Worm (Caenorhabditis elegans) whole organism, L4 larva: ENCODE measurements around the gene cest-13.
A peak's percentile ranks its signal among the peaks of the same experiment; 100 is the strongest.

Experiments used
- F26F4.8 ChIP-seq: fragments of 200-800 bp; sonication (Bioruptor generic); conservative IDR thresholded peaks from 2 replicates; pipeline ENCODE4 v1.3.6; 2022; ENCODE audit warnings: missing genetic modification characterization, missing compliant biosample characterization
- F44E2.7 ChIP-seq: fragments of 200-800 bp; sonication (Bioruptor generic); IDR thresholded peaks from 2 replicates; pipeline ENCODE4 v2.1.2; 2022; ENCODE audit warnings: missing genetic modification characterization, missing compliant biosample characterization
- F49E8.2 ChIP-seq: sonication (generic microtip); optimal IDR thresholded peaks from 2 replicates; lab custom pipeline; 2016; ENCODE audit warnings: missing compliant biosample characterization, mild to moderate bottlenecking, missing genetic modification characterization, borderline replicate concordance
- R02D3.7 ChIP-seq: fragments of 150-350 bp; sonication (generic microtip); optimal IDR thresholded peaks from 3 replicates; lab custom pipeline; 2014; ENCODE audit warnings: missing biosample characterization, missing genetic modification characterization
- T26A8.4 ChIP-seq: fragments of 200-800 bp; sonication (Bioruptor generic); IDR thresholded peaks from 2 replicates; pipeline ENCODE4 v1.3.6; 2022; ENCODE audit warnings: missing genetic modification characterization, missing compliant biosample characterization
- Y105C5A.15 ChIP-seq: fragments of 200-800 bp; sonication (Bioruptor generic); IDR thresholded peaks from 2 replicates; pipeline ENCODE4 v1.3.6; 2022; ENCODE audit warnings: missing genetic modification characterization, missing compliant biosample characterization
- Y5F2A.4 ChIP-seq: fragments of 200-800 bp; sonication (Bioruptor generic); optimal IDR thresholded peaks from 2 replicates; lab custom pipeline; 2018; ENCODE audit warnings: mild to moderate bottlenecking, missing genetic modification characterization, missing compliant biosample characterization
- Y75B8A.6 ChIP-seq: fragments of 200-800 bp; sonication (Bioruptor generic); IDR thresholded peaks from 2 replicates; pipeline ENCODE4 v1.3.6; 2022; ENCODE audit warnings: missing genetic modification reagents, missing genetic modification characterization, missing compliant biosample characterization
- ceh-28 ChIP-seq: fragments of 150-350 bp; optimal IDR thresholded peaks from 2 replicates; lab custom pipeline; 2014; ENCODE audit warnings: missing biosample characterization, missing genetic modification reagents, missing genetic modification characterization
- ceh-44 ChIP-seq: fragments of 200-800 bp; sonication (Bioruptor generic); IDR thresholded peaks from 2 replicates; pipeline ENCODE4 v1.3.6; 2022; ENCODE audit warnings: missing genetic modification reagents, missing genetic modification characterization, missing compliant biosample characterization
- ceh-82 ChIP-seq: sonication (generic microtip); optimal IDR thresholded peaks from 2 replicates; lab custom pipeline; 2017; ENCODE audit warnings: missing biosample characterization, missing genetic modification characterization
- daf-16 ChIP-seq, 3 experiments: sonication (generic microtip); optimal IDR thresholded peaks; 2 replicates each; lab custom pipeline; 2016 to 2017; ENCODE audit warnings: missing genetic modification characterization in 3 of 3, missing genetic modification reagents in 3 of 3, mild to moderate bottlenecking in 2 of 3, missing compliant biosample characterization in 2 of 3, missing biosample characterization in 1 of 3, moderate library complexity in 1 of 3
- daf-19 ChIP-seq: fragments of 200-800 bp; sonication (Bioruptor generic); conservative IDR thresholded peaks from 2 replicates; pipeline ENCODE4 v1.3.6; 2022; ENCODE audit warnings: missing genetic modification characterization, missing compliant biosample characterization
- dmd-6 ChIP-seq: fragments of 200-800 bp; sonication (Bioruptor generic); IDR thresholded peaks from 2 replicates; pipeline ENCODE4 v1.3.6; 2022; ENCODE audit warnings: missing genetic modification reagents, missing genetic modification characterization, missing compliant biosample characterization
- dmd-8 ChIP-seq: fragments of 200-800 bp; sonication (Bioruptor generic); IDR thresholded peaks from 2 replicates; pipeline ENCODE4 v1.3.6; 2022; ENCODE audit warnings: missing genetic modification characterization, missing compliant biosample characterization
- dmd-9 ChIP-seq: fragments of 200-800 bp; sonication (Bioruptor generic); IDR thresholded peaks from 2 replicates; pipeline ENCODE4 v1.3.6; 2022; ENCODE audit warnings: missing genetic modification reagents, missing genetic modification characterization, missing compliant biosample characterization
- dpl-1 ChIP-seq: fragments of 150-350 bp; optimal IDR thresholded peaks from 2 replicates; lab custom pipeline; 2014; ENCODE audit warnings: missing biosample characterization, missing genetic modification reagents, missing genetic modification characterization
- duxl-1 ChIP-seq: sonication (generic microtip); optimal IDR thresholded peaks from 2 replicates; lab custom pipeline; 2016; ENCODE audit warnings: mild to moderate bottlenecking, missing genetic modification characterization, moderate library complexity, missing compliant biosample characterization; ENCODE audit not compliant: poor library complexity
- dve-1 ChIP-seq: sonication (generic microtip); optimal IDR thresholded peaks from 2 replicates; lab custom pipeline; 2017; ENCODE audit warnings: antibody characterized with exemption, mild to moderate bottlenecking, missing genetic modification characterization, missing compliant biosample characterization; ENCODE audit not compliant: insufficient read depth
- egl-27 ChIP-seq: sonication (generic microtip); optimal IDR thresholded peaks from 3 replicates; lab custom pipeline; 2017; ENCODE audit warnings: missing biosample characterization, missing genetic modification reagents, missing genetic modification characterization
- fkh-10 ChIP-seq: fragments of 150-350 bp; optimal IDR thresholded peaks from 2 replicates; lab custom pipeline; 2014; ENCODE audit warnings: missing biosample characterization, missing genetic modification reagents, missing genetic modification characterization
- fos-1 ChIP-seq: fragments of 150-350 bp; optimal IDR thresholded peaks from 2 replicates; lab custom pipeline; 2014; ENCODE audit warnings: missing biosample characterization, missing genetic modification characterization
- gei-8 ChIP-seq: fragments of 200-800 bp; sonication (Bioruptor generic); optimal IDR thresholded peaks from 2 replicates; lab custom pipeline; 2018; ENCODE audit warnings: mild to moderate bottlenecking, missing genetic modification characterization, missing compliant biosample characterization
- hlh-11 ChIP-seq: fragments of 200-800 bp; sonication (Bioruptor generic); optimal IDR thresholded peaks from 2 replicates; lab custom pipeline; 2018; ENCODE audit warnings: mild to moderate bottlenecking, missing genetic modification characterization, missing compliant biosample characterization
- hlh-30 ChIP-seq: sonication (generic microtip); optimal IDR thresholded peaks from 2 replicates; lab custom pipeline; 2017; ENCODE audit warnings: antibody characterized with exemption, mild to moderate bottlenecking, missing genetic modification characterization, missing compliant biosample characterization; ENCODE audit not compliant: insufficient read depth
- lim-7 ChIP-seq: fragments of 200-800 bp; sonication (Bioruptor generic); IDR thresholded peaks from 2 replicates; pipeline ENCODE4 v1.3.6; 2022; ENCODE audit warnings: missing genetic modification characterization, missing compliant biosample characterization
- lin-1 ChIP-seq: fragments of 200-800 bp; sonication (Bioruptor generic); IDR thresholded peaks from 2 replicates; pipeline ENCODE4 v1.3.6; 2022; ENCODE audit warnings: missing genetic modification reagents, missing genetic modification characterization, missing compliant biosample characterization
- lin-15B ChIP-seq: fragments of 150-350 bp; sonication (generic microtip); optimal IDR thresholded peaks from 3 replicates; lab custom pipeline; 2014; ENCODE audit warnings: missing biosample characterization, missing genetic modification characterization
- lin-38 ChIP-seq: fragments of 200-800 bp; sonication (Bioruptor generic); IDR thresholded peaks from 2 replicates; pipeline ENCODE4 v1.3.6; 2022; ENCODE audit warnings: missing genetic modification reagents, missing genetic modification characterization, missing compliant biosample characterization
- lir-3 ChIP-seq: sonication (generic microtip); optimal IDR thresholded peaks from 2 replicates; lab custom pipeline; 2016; ENCODE audit warnings: mild to moderate bottlenecking, missing genetic modification characterization, missing compliant biosample characterization
- madf-5 ChIP-seq, 2 experiments: fragments of 200-800 bp; sonication (Bioruptor generic); IDR thresholded peaks; 2 replicates each; pipeline ENCODE4 v1.3.6; 2022; ENCODE audit warnings: missing compliant biosample characterization in 2 of 2, missing genetic modification characterization in 2 of 2
- madf-9 ChIP-seq: fragments of 200-800 bp; sonication (Bioruptor generic); conservative IDR thresholded peaks from 2 replicates; pipeline ENCODE4 v1.3.6; 2022; ENCODE audit warnings: missing genetic modification reagents, missing genetic modification characterization, missing compliant biosample characterization
- mdt-29 ChIP-seq: fragments of 200-800 bp; sonication (Bioruptor generic); IDR thresholded peaks from 2 replicates; pipeline ENCODE4 v1.3.6; 2022; ENCODE audit warnings: missing genetic modification reagents, missing genetic modification characterization, missing compliant biosample characterization
- mes-2 ChIP-seq: sonication (generic microtip); optimal IDR thresholded peaks from 2 replicates; lab custom pipeline; 2016; ENCODE audit warnings: missing genotype, mild to moderate bottlenecking, missing genetic modification characterization, missing compliant biosample characterization; ENCODE audit not compliant: poor library complexity, severe bottlenecking
- mxl-2 ChIP-seq: fragments of 200-800 bp; sonication (Bioruptor generic); conservative IDR thresholded peaks from 2 replicates; pipeline ENCODE4 v1.3.6; 2022; ENCODE audit warnings: missing genetic modification reagents, missing genetic modification characterization, missing compliant biosample characterization
- mxl-3 ChIP-seq: fragments of 200-800 bp; sonication (Bioruptor generic); optimal IDR thresholded peaks from 2 replicates; lab custom pipeline; 2018; ENCODE audit warnings: mild to moderate bottlenecking, missing genetic modification characterization, missing compliant biosample characterization
- nhr-11 ChIP-seq: fragments of 150-350 bp; optimal IDR thresholded peaks from 2 replicates; lab custom pipeline; 2014; ENCODE audit warnings: missing biosample characterization, missing genetic modification characterization
- nhr-41 ChIP-seq: fragments of 200-800 bp; sonication (Bioruptor generic); IDR thresholded peaks from 2 replicates; pipeline ENCODE4 v1.3.6; 2022; ENCODE audit warnings: missing genetic modification reagents, missing genetic modification characterization, missing compliant biosample characterization
- nhr-48 ChIP-seq: sonication (generic microtip); optimal IDR thresholded peaks from 2 replicates; lab custom pipeline; 2016; ENCODE audit warnings: mild to moderate bottlenecking, missing genetic modification characterization, missing compliant biosample characterization
- pha-4 ChIP-seq, 2 experiments: fragments of 150-350 bp in 1 of 2; fragments of 200-800 bp in 1 of 2; sonication (Bioruptor generic) in 1 of 2; IDR thresholded peaks in 1 of 2; optimal IDR thresholded peaks in 1 of 2; 2 replicates each; pipeline versions ENCODE4 v1.3.6 to Lab custom; 2014 to 2022; ENCODE audit warnings: missing genetic modification characterization in 2 of 2, missing genetic modification reagents in 2 of 2, missing biosample characterization in 1 of 2, missing compliant biosample characterization in 1 of 2
- php-3 ChIP-seq: fragments of 200-800 bp; sonication (Bioruptor generic); IDR thresholded peaks from 2 replicates; pipeline ENCODE4 v1.3.6; 2022; ENCODE audit warnings: missing genetic modification reagents, missing genetic modification characterization, missing compliant biosample characterization
- skn-1 ChIP-seq: fragments of 150-350 bp; optimal IDR thresholded peaks from 2 replicates; lab custom pipeline; 2014; ENCODE audit warnings: missing biosample characterization, missing genetic modification characterization
- snpc-1.2 ChIP-seq: fragments of 200-800 bp; sonication (Bioruptor generic); IDR thresholded peaks from 2 replicates; pipeline ENCODE4 v1.3.6; 2022; ENCODE audit warnings: missing genetic modification reagents, missing genetic modification characterization, missing compliant biosample characterization
- spr-1 ChIP-seq: sonication (generic microtip); optimal IDR thresholded peaks from 2 replicates; lab custom pipeline; 2016; ENCODE audit warnings: mild to moderate bottlenecking, missing genetic modification characterization, missing compliant biosample characterization
- vab-7 ChIP-seq: fragments of 200-800 bp; sonication (Bioruptor generic); IDR thresholded peaks from 2 replicates; pipeline ENCODE4 v1.3.6; 2022; ENCODE audit warnings: missing genetic modification reagents, missing genetic modification characterization, missing compliant biosample characterization
- zfp-2 ChIP-seq: sonication (generic microtip); optimal IDR thresholded peaks from 2 replicates; lab custom pipeline; 2016; ENCODE audit warnings: mild to moderate bottlenecking, missing genetic modification characterization, missing compliant biosample characterization
- ztf-7 ChIP-seq: fragments of 150-350 bp; optimal IDR thresholded peaks from 2 replicates; lab custom pipeline; 2014; ENCODE audit warnings: missing biosample characterization, missing genetic modification characterization

Gene cest-13

DNA sequence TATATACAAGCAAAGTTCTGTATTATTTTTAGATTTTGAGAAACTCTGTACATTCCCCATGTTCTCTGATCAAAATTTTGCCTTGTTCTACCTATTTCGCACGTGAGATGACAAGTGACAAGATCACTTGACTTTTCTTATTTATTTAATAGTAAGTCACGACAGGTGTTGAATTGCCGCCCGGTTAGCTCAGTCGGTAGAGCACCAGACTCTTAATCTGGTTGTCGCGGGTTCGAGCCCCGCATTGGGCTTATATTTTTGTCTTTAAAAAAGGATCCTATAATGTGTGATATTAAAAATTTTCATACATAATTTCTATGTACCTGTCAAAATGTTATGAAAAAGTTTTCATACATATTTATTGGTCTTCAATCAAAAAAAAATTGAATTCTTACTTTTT is 45.3 kb upstream of the cest-13 start:
- TF ChIP-seq vab-7 (GFP tag; lab: Robert Waterston, UW) (peak; percentile 67; the same call in 1 of the 2 replicates), nhr-48 (tag; lab: Kevin White, UChicago) (peak; percentile 33), snpc-1.2 (peak; percentile 85), madf-5 (GFP tag; IDR thresholded peaks at IDR 0.05; lab: Robert Waterston, UW) (0 out of 4 replicates have a peak, but pooled peaks have one; percentile 34 to 43), F26F4.8 (GFP tag; lab: Robert Waterston, UW) (peak; percentile 77; the same call in 1 of the 2 replicates), egl-27 (tag; lab: Kevin White, UChicago) (no peak), T26A8.4 (GFP tag; lab: Robert Waterston, UW) (peak; percentile 64), lin-1 (peak; percentile 44; the same call in 1 of the 2 replicates), ceh-44 (GFP tag; lab: Robert Waterston, UW) (0 out of 2 replicates have a peak, but pooled peaks have one; percentile 39), lim-7 (peak; percentile 71), pha-4 (GFP tag; IDR thresholded peaks at IDR 0.05; lab: Robert Waterston, UW) (peak; percentile 75; the same call in 1 of the 2 replicates), pha-4 (tag; optimal IDR thresholded peaks at IDR 0.05; lab: Kevin White, UChicago) (no peak), gei-8 (peak; percentile 42), dmd-9 (GFP tag; lab: Robert Waterston, UW) (peak; percentile 70), ceh-28 (no peak), duxl-1 (tag; lab: Kevin White, UChicago) (no peak), nhr-11 (tag; lab: Kevin White, UChicago) (no peak), fos-1 (tag; lab: Kevin White, UChicago) (no peak), lir-3 (tag; lab: Kevin White, UChicago) (peak; percentile 20), dve-1 (tag; lab: Kevin White, UChicago) (peak; percentile 50), Y75B8A.6 (GFP tag; lab: Robert Waterston, UW) (0 out of 2 replicates have a peak, but pooled peaks have one; percentile 15), zfp-2 (tag; lab: Kevin White, UChicago) (no peak), hlh-30 (peak; percentile 86), dmd-6 (GFP tag; lab: Robert Waterston, UW) (peak; percentile 39; the same call in 1 of the 2 replicates), Y5F2A.4 (peak; percentile 35), mes-2 (tag; lab: Kevin White, UChicago) (peak; percentile 56), hlh-11 (tag; lab: Kevin White, UChicago) (peak; percentile 22), Y105C5A.15 (GFP tag; lab: Robert Waterston, UW) (no peak), mdt-29 (GFP tag; lab: Robert Waterston, UW) (0 out of 2 replicates have a peak, but pooled peaks have one; percentile 43), lin-15B (no peak), spr-1 (tag; lab: Kevin White, UChicago) (peak; percentile 7), daf-16 (GFP tag; optimal IDR thresholded peaks at IDR 0.05; lab: Kevin White, UChicago) (peak in 1 of 2 experiments; percentile 72), daf-16 (tag; optimal IDR thresholded peaks at IDR 0.05; lab: Kevin White, UChicago) (peak; percentile 33), lin-38 (GFP tag; lab: Robert Waterston, UW) (no peak), dmd-8 (GFP tag; lab: Robert Waterston, UW) (peak; percentile 77), mxl-2 (GFP tag; lab: Robert Waterston, UW) (no peak), nhr-41 (GFP tag; lab: Robert Waterston, UW) (0 out of 2 replicates have a peak, but pooled peaks have one; percentile 19), dpl-1 (GFP tag; lab: Kevin White, UChicago) (no peak), daf-19 (GFP tag; lab: Robert Waterston, UW) (0 out of 2 replicates have a peak, but pooled peaks have one; percentile 45)

DNA sequence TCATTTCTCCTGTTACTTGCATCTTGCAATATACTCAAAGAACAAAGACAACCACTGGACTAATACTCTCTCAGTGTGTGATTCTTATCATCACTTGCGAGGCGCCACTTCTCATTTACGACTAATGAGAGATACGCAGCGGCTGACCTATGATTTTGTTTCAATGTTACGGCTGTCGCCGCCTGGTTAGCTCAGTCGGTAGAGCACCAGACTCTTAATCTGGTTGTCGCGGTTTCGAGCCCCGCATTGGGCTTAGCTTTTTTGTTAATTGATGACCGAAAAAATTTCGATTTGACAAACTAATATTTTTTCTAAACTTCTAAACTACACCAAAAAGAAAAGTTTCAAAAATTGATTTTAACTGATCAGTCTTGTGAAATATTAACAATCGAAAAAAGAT is 43.7 kb upstream of the cest-13 start:
- TF ChIP-seq ztf-7 (peak; percentile 38), Y5F2A.4 (no peak), madf-9 (GFP tag; lab: Robert Waterston, UW) (peak; percentile 46; the same call in 1 of the 2 replicates), F44E2.7 (GFP tag; lab: Robert Waterston, UW) (no peak), skn-1 (tag; lab: Kevin White, UChicago) (no peak), F26F4.8 (GFP tag; lab: Robert Waterston, UW) (no peak), php-3 (no peak), lin-1 (0 out of 2 replicates have a peak, but pooled peaks have one; percentile 19), gei-8 (no peak), fkh-10 (GFP tag; lab: Kevin White, UChicago) (no peak), ceh-82 (no peak), F49E8.2 (no peak), mxl-3 (GFP tag; lab: Kevin White, UChicago) (no peak), nhr-11 (tag; lab: Kevin White, UChicago) (no peak), T26A8.4 (GFP tag; lab: Robert Waterston, UW) (no peak), dpl-1 (GFP tag; lab: Kevin White, UChicago) (no peak), R02D3.7 (tag; lab: Kevin White, UChicago) (no peak)
